Worm (Caenorhabditis elegans) whole organism, mixed stage, embryonic: ENCODE measurements around the gene T27E7.5.
A peak's percentile ranks its signal among the peaks of the same experiment; 100 is the strongest.

ENCODE experiments used
- M03D4.4 ChIP-seq: sonication (generic microtip); optimal IDR thresholded peaks from 2 replicates; lab custom pipeline; 2017; ENCODE audit warnings: mild to moderate bottlenecking, missing genetic modification characterization, missing compliant biosample characterization
- bed-3 ChIP-seq: fragments of 200-800 bp; sonication (Bioruptor generic); optimal IDR thresholded peaks from 3 replicates; lab custom pipeline; 2018; ENCODE audit warnings: mild to moderate bottlenecking, missing genetic modification characterization, moderate library complexity, missing compliant biosample characterization
- blmp-1 ChIP-seq: fragments of 150-350 bp; optimal IDR thresholded peaks from 2 replicates; lab custom pipeline; 2014; ENCODE audit warnings: missing biosample characterization, missing genetic modification characterization
- ceh-43 ChIP-seq: fragments of 200-800 bp; sonication (Bioruptor generic); optimal IDR thresholded peaks from 2 replicates; lab custom pipeline; 2018; ENCODE audit warnings: mild to moderate bottlenecking, missing genetic modification characterization, moderate library complexity, missing compliant biosample characterization
- ceh-83 ChIP-seq: fragments of 200-800 bp; sonication (Bioruptor generic); optimal IDR thresholded peaks from 2 replicates; lab custom pipeline; 2018; ENCODE audit warnings: mild to moderate bottlenecking, missing genetic modification characterization, missing compliant biosample characterization
- ces-1 ChIP-seq: fragments of 150-350 bp; optimal IDR thresholded peaks from 2 replicates; lab custom pipeline; 2014; ENCODE audit warnings: missing biosample characterization, missing genetic modification reagents, missing genetic modification characterization
- cnd-1 ChIP-seq: fragments of 200-800 bp; sonication (Bioruptor generic); optimal IDR thresholded peaks from 2 replicates; lab custom pipeline; 2018; ENCODE audit warnings: mild to moderate bottlenecking, missing genetic modification characterization, missing compliant biosample characterization
- drap-1 ChIP-seq: fragments of 200-800 bp; sonication (Bioruptor generic); optimal IDR thresholded peaks from 3 replicates; lab custom pipeline; 2018; ENCODE audit warnings: mild to moderate bottlenecking, missing genetic modification characterization, missing compliant biosample characterization
- elt-1 ChIP-seq: sonication (generic microtip); optimal IDR thresholded peaks from 2 replicates; lab custom pipeline; 2017; ENCODE audit warnings: missing genetic modification characterization, mild to moderate bottlenecking, missing compliant biosample characterization, antibody characterized with exemption, moderate library complexity, borderline replicate concordance; ENCODE audit not compliant: insufficient read depth
- elt-3 ChIP-seq: fragments of 150-350 bp; optimal IDR thresholded peaks from 2 replicates; lab custom pipeline; 2014; ENCODE audit warnings: missing biosample characterization, missing genetic modification characterization
- flh-1 ChIP-seq: fragments of 200-800 bp; sonication (Bioruptor generic); optimal IDR thresholded peaks from 2 replicates; lab custom pipeline; 2018; ENCODE audit warnings: mild to moderate bottlenecking, missing genetic modification characterization, moderate library complexity, missing compliant biosample characterization
- ham-2 ChIP-seq: fragments of 200-800 bp; sonication (Bioruptor generic); optimal IDR thresholded peaks from 2 replicates; lab custom pipeline; 2018; ENCODE audit warnings: mild to moderate bottlenecking, missing genetic modification characterization, missing compliant biosample characterization
- lin-13 ChIP-seq: fragments of 150-350 bp; optimal IDR thresholded peaks from 2 replicates; lab custom pipeline; 2014; ENCODE audit warnings: missing biosample characterization, missing genetic modification characterization
- lsy-2 ChIP-seq: fragments of 150-350 bp; optimal IDR thresholded peaks from 2 replicates; lab custom pipeline; 2014; ENCODE audit warnings: missing biosample characterization, missing genetic modification characterization
- mab-5 ChIP-seq: fragments of 150-350 bp; optimal IDR thresholded peaks from 2 replicates; lab custom pipeline; 2014; ENCODE audit warnings: missing biosample characterization, missing genetic modification characterization
- mep-1 ChIP-seq: fragments of 150-350 bp; optimal IDR thresholded peaks from 2 replicates; lab custom pipeline; 2017; ENCODE audit warnings: missing biosample characterization, missing genetic modification reagents, missing genetic modification characterization, inconsistent platforms
- mls-2 ChIP-seq: sonication (generic microtip); optimal IDR thresholded peaks from 2 replicates; lab custom pipeline; 2016; ENCODE audit warnings: mild to moderate bottlenecking, missing genetic modification characterization, moderate library complexity, missing compliant biosample characterization
- nhr-12 ChIP-seq: fragments of 150-350 bp; optimal IDR thresholded peaks from 2 replicates; lab custom pipeline; 2014; ENCODE audit warnings: missing biosample characterization, missing genetic modification characterization
- nhr-2 ChIP-seq: fragments of 150-350 bp; optimal IDR thresholded peaks from 2 replicates; lab custom pipeline; 2014; ENCODE audit warnings: missing biosample characterization, missing genetic modification characterization
- nhr-237 ChIP-seq: fragments of 150-350 bp; optimal IDR thresholded peaks from 2 replicates; lab custom pipeline; 2014; ENCODE audit warnings: missing biosample characterization, missing genetic modification characterization
- nhr-76 ChIP-seq: sonication (generic microtip); optimal IDR thresholded peaks from 2 replicates; lab custom pipeline; 2017; ENCODE audit warnings: missing biosample characterization, missing genetic modification characterization
- pha-4 ChIP-seq: fragments of 150-350 bp; optimal IDR thresholded peaks from 2 replicates; lab custom pipeline; 2018; ENCODE audit warnings: missing biosample characterization, missing genetic modification reagents, missing genetic modification characterization
- sem-2 ChIP-seq: fragments of 200-800 bp; sonication (Bioruptor generic); optimal IDR thresholded peaks from 2 replicates; lab custom pipeline; 2018; ENCODE audit warnings: mild to moderate bottlenecking, missing genetic modification characterization, missing compliant biosample characterization
- snpc-4 ChIP-seq: fragments of 150-350 bp; optimal IDR thresholded peaks from 2 replicates; lab custom pipeline; 2014; ENCODE audit warnings: missing biosample characterization, missing genetic modification characterization
- unc-120 ChIP-seq: sonication (generic microtip); optimal IDR thresholded peaks from 2 replicates; lab custom pipeline; 2017; ENCODE audit warnings: missing genetic modification characterization, missing compliant biosample characterization; ENCODE audit not compliant: poor library complexity, severe bottlenecking
- unc-39 ChIP-seq: fragments of 150-350 bp; optimal IDR thresholded peaks from 2 replicates; lab custom pipeline; 2014; ENCODE audit warnings: missing biosample characterization, missing genetic modification characterization
- unc-62 ChIP-seq: fragments of 150-350 bp; optimal IDR thresholded peaks from 2 replicates; lab custom pipeline; 2014; ENCODE audit warnings: missing biosample characterization, missing genetic modification reagents, missing genetic modification characterization
- zip-8 ChIP-seq: fragments of 150-350 bp; optimal IDR thresholded peaks from 2 replicates; lab custom pipeline; 2014; ENCODE audit warnings: missing biosample characterization, missing genetic modification characterization
- ztf-11 ChIP-seq: fragments of 150-350 bp; optimal IDR thresholded peaks from 2 replicates; lab custom pipeline; 2014; ENCODE audit warnings: missing biosample characterization, missing genetic modification characterization

The T27E7.5 gene

DNA sequence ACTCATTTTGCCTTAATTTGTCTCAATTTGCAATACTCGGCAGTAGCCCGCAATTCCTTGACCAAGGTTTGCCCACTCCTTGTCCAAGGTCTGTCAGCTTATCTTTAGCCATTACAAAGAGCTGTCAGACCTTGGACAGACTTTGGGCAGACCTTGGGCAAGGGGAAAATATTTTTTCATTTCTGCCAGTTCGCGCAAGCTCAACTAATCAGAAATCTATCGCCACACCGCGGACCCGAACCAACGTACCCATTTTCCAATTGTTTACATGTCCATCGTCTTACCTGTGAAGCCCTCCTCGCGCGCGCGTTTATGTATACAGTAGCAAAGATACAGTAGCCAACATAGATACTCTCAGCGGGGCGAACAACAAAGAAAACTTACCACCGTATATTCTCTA is 21.8 kb upstream of the T27E7.5 start:
- no peak for TF ChIP-seq elt-3
- TF ChIP-seq unc-120 (tag; lab: Kevin White, UChicago): no peak
- no peak for TF ChIP-seq drap-1 (GFP tag; lab: Kevin White, UChicago)
- no peak for TF ChIP-seq ceh-83 (GFP tag; lab: Kevin White, UChicago)
- TF ChIP-seq, all 35 proteins: peak for 0

DNA sequence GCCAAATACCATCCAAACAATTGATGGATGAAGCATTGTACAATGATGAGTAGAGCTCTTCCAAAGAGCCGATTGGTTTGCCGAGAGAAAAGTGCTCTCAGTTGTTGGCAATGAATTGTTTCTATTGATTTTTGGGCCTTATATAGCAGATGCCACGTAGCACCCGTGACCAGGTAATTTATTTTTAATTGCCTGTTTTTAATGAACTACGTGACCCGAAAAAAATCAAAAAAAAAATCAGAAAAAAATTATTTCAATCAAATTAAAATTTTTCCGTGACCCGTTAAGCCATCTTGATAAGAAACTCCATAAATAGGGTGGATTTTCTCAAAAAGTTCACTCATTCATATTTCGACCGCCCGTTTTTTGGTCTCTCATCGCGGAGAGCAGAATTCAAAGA is 17.5 kb upstream of the T27E7.5 start, which contains the start of the genes Y57G11A.2 and T27E7.1:
Gene Y57G11A.2 (minus strand): TSS at position 101 of the 400 bp plus-strand sequence.
Gene T27E7.1 (plus strand): TSS at position 337 of the 400 bp plus-strand sequence.
- TF ChIP-seq elt-3: no peak
- TF ChIP-seq unc-39 (tag; lab: Kevin White, UChicago): no peak
- no peak for TF ChIP-seq nhr-12
- TF ChIP-seq flh-1 (GFP tag; lab: Kevin White, UChicago): no peak
- TF ChIP-seq elt-1 (tag; lab: Kevin White, UChicago): no peak
- no peak for TF ChIP-seq unc-120 (tag; lab: Kevin White, UChicago)
- TF ChIP-seq ham-2: no peak
- no peak for TF ChIP-seq nhr-2
- no peak for TF ChIP-seq ceh-83 (GFP tag; lab: Kevin White, UChicago)
- no peak for TF ChIP-seq nhr-76 (tag; lab: Kevin White, UChicago)
- TF ChIP-seq snpc-4 (tag; lab: Kevin White, UChicago): no peak
- TF ChIP-seq nhr-237 (tag; lab: Kevin White, UChicago): no peak
- TF ChIP-seq zip-8 (tag; lab: Kevin White, UChicago): no peak

DNA sequence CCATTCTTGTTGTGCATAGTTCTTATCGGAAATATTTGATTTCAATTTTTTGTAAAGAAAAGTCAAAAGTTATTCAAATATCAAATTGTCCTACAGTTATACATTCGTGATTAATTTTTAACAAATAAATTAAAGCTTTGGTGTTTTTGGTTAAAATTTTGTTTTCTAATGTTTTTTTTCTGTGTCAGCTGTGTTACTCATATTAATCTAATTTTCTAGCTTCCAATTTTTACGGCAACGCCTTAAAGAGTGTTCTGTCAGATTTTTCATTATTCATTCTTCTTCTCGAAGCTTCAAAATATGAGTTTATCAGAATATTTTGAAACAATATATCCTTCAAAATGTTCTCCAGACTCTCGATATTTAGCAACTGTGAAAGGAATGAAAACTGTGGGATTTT is 13.4 kb upstream of the T27E7.5 start, which contains the start of gene srh-63:
Gene srh-63 (plus strand): TSS at position 301 of the 400 bp plus-strand sequence.
- TF ChIP-seq drap-1 (GFP tag; lab: Kevin White, UChicago): no peak

DNA sequence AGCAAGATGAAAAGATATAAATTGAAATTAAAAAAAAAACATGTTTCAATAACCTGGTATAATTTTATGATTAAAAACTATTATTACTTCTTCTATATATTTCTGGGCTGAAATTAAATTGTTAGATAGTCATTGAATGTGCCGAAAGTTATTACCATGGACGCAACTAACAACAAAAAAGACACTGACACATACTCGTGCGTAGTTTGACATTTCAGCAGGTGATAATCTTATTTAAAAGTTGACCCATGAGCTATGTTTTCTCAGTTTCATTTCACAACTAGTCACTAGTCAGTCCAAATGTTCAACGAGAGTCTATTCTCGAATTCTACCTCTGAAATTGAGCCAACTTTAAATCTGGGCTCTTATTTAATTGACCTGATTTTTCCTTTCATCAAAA is 8.2 kb upstream of the T27E7.5 start, which contains the start of gene T27E7.3:
Gene T27E7.3 (plus strand): TSS at position 301 of the 400 bp plus-strand sequence.
- TF ChIP-seq bed-3 (GFP tag; lab: Kevin White, UChicago): no peak
- TF ChIP-seq nhr-12: no peak
- TF ChIP-seq mab-5: no peak
- no peak for TF ChIP-seq lin-13
- TF ChIP-seq zip-8 (tag; lab: Kevin White, UChicago): no peak
- TF ChIP-seq lsy-2 (tag; lab: Kevin White, UChicago): no peak
- TF ChIP-seq M03D4.4 (tag; lab: Kevin White, UChicago): no peak
- no peak for TF ChIP-seq unc-39 (tag; lab: Kevin White, UChicago)
- no peak for TF ChIP-seq pha-4
- TF ChIP-seq, all 35 proteins: peak for 0

DNA sequence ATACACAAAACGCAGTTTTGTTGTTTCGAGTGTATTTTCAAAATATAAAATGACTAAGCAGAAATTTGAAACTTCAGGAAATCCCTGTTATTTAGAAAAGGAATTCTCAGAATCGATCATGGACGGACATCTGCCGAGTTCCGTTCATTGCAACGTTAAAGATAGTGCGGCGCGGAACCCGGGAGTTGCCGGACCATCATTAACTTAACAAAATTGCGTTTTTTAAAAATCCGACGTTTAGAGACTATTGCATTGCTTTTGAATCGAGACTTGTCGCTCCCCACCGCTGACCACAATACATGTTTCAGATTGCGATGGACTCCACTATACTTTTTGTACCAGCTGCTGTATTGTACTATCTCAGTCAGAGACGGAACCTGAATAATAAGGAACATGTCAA is 6.9 kb upstream of the T27E7.5 start:
- TF ChIP-seq mep-1 (tag; lab: Kevin White, UChicago) (no peak), elt-1 (tag; lab: Kevin White, UChicago) (no peak), nhr-12 (no peak), unc-39 (tag; lab: Kevin White, UChicago) (no peak), drap-1 (GFP tag; lab: Kevin White, UChicago) (no peak), unc-120 (tag; lab: Kevin White, UChicago) (no peak), ceh-43 (GFP tag; lab: Kevin White, UChicago) (no peak), flh-1 (GFP tag; lab: Kevin White, UChicago) (no peak), sem-2 (GFP tag; lab: Kevin White, UChicago) (no peak), unc-62 (GFP tag; lab: Kevin White, UChicago) (no peak), ztf-11 (no peak), ces-1 (GFP tag; lab: Kevin White, UChicago) (no peak), zip-8 (tag; lab: Kevin White, UChicago) (no peak), elt-3 (no peak), cnd-1 (tag; lab: Kevin White, UChicago) (no peak), nhr-237 (tag; lab: Kevin White, UChicago) (no peak)
- TF ChIP-seq, all 35 proteins: peak for 0

DNA sequence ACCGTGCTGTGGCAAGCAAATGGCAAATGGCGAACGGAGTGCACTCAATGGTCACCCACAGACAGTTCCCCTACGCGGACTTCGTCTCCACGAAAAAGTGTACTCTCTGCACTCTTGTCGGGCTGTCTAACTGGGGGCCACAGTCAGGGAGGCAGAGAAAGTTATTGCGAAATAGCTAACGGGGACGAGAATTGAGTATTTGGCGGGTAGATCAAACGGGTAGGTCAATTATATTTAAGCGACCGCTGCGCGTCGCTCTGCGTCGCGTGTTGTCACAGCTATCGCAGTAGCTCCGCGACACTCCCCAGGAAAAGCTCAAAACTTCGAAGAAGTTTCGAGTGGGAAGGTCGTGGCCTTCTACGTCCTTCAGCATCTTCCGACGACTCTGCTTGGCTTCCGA is 4.6 kb upstream of the T27E7.5 start:
- no peak for TF ChIP-seq mls-2 (tag; lab: Kevin White, UChicago)
- peak; percentile 9 for TF ChIP-seq blmp-1 (tag; lab: Kevin White, UChicago)
- no peak for TF ChIP-seq ceh-43 (GFP tag; lab: Kevin White, UChicago)
